Fruit fly (Drosophila melanogaster) whole organism, embryonic: ENCODE measurements around the gene Prosbeta2R2.

Experiments
- ATbp ChIP-seq: fragments of 200-800 bp; sonication (Bioruptor generic); optimal IDR thresholded peaks from 2 replicates; lab custom pipeline; 2017; ENCODE audit warnings: missing biosample characterization, mild to moderate bottlenecking, missing genetic modification characterization, missing genetic modification reagents
- CG10959 ChIP-seq: fragments of 200-800 bp; sonication (Bioruptor generic); IDR thresholded peaks from 2 replicates; pipeline ENCODE4 v1.3.6; 2022; ENCODE audit warnings: missing biosample characterization, missing genetic modification characterization
- CG12744 ChIP-seq: fragments of 200-800 bp; sonication (Bioruptor generic); optimal IDR thresholded peaks from 2 replicates; lab custom pipeline; 2016; ENCODE audit warnings: missing biosample characterization, missing genetic modification characterization
- CG1603 ChIP-seq: fragments of 200-800 bp; sonication (Bioruptor generic); optimal IDR thresholded peaks from 2 replicates; lab custom pipeline; 2019; ENCODE audit warnings: missing biosample characterization, mild to moderate bottlenecking, missing genetic modification characterization, moderate library complexity
- CG16863 ChIP-seq: fragments of 200-800 bp; sonication (Bioruptor generic); optimal IDR thresholded peaks from 3 replicates; lab custom pipeline; 2016; ENCODE audit warnings: missing biosample characterization, missing genetic modification characterization
- CG17186 ChIP-seq: fragments of 200-800 bp; sonication (Bioruptor generic); optimal IDR thresholded peaks from 3 replicates; lab custom pipeline; 2017; ENCODE audit warnings: missing biosample characterization, missing genetic modification reagents, missing genetic modification characterization
- CG17612 ChIP-seq: fragments of 200-800 bp; sonication (Bioruptor generic); IDR thresholded peaks from 2 replicates; pipeline ENCODE4 v1.3.6; 2022; ENCODE audit warnings: missing biosample characterization, missing genetic modification characterization
- CG2116 ChIP-seq: fragments of 200-800 bp; sonication (Bioruptor generic); optimal IDR thresholded peaks from 3 replicates; lab custom pipeline; 2018; ENCODE audit warnings: missing biosample characterization, mild to moderate bottlenecking, missing genetic modification characterization
- CG2202 ChIP-seq: fragments of 200-800 bp; sonication (Bioruptor generic); optimal IDR thresholded peaks from 2 replicates; lab custom pipeline; 2018; ENCODE audit warnings: missing biosample characterization, mild to moderate bottlenecking, missing genetic modification characterization
- CG2712 ChIP-seq: fragments of 200-800 bp; optimal IDR thresholded peaks from 3 replicates; lab custom pipeline; 2019; ENCODE audit warnings: missing biosample characterization, mild to moderate bottlenecking, missing genetic modification characterization, moderate library complexity
- CG3838 ChIP-seq: fragments of 200-800 bp; sonication (Bioruptor generic); optimal IDR thresholded peaks from 3 replicates; lab custom pipeline; 2016; ENCODE audit warnings: missing biosample characterization, missing genetic modification characterization
- CG4617 ChIP-seq: fragments of 200-800 bp; sonication (Bioruptor generic); optimal IDR thresholded peaks from 3 replicates; lab custom pipeline; 2016; ENCODE audit warnings: missing biosample characterization, missing genetic modification characterization, borderline replicate concordance
- CG4854 ChIP-seq: fragments of 200-800 bp; sonication (Bioruptor generic); optimal IDR thresholded peaks from 2 replicates; lab custom pipeline; 2016; ENCODE audit warnings: missing biosample characterization, missing genetic modification characterization, inconsistent platforms
- CG6175 ChIP-seq: fragments of 200-800 bp; sonication (Bioruptor generic); IDR thresholded peaks from 3 replicates; pipeline ENCODE4 v1.3.6; 2022; ENCODE audit warnings: missing biosample characterization, missing genetic modification characterization
- CG6854 ChIP-seq: fragments of 200-800 bp; sonication (Bioruptor generic); optimal IDR thresholded peaks from 3 replicates; lab custom pipeline; 2017; ENCODE audit warnings: missing biosample characterization, mild to moderate bottlenecking, missing genetic modification characterization
- CG8924 ChIP-seq: fragments of 200-800 bp; optimal IDR thresholded peaks from 3 replicates; lab custom pipeline; 2019; ENCODE audit warnings: missing biosample characterization, mild to moderate bottlenecking, missing genetic modification characterization, moderate library complexity
- CG9797 ChIP-seq: fragments of 200-800 bp; sonication (Bioruptor generic); optimal IDR thresholded peaks from 3 replicates; lab custom pipeline; 2018; ENCODE audit warnings: missing biosample characterization, mild to moderate bottlenecking, missing genetic modification characterization
- Dad ChIP-seq: fragments of 200-800 bp; sonication (Bioruptor generic); optimal IDR thresholded peaks from 3 replicates; lab custom pipeline; 2016; ENCODE audit warnings: missing biosample characterization, missing genetic modification characterization
- Dfd ChIP-seq, 2 experiments: fragments of >200 bp; optimal IDR thresholded peaks; 2 replicates each; lab custom pipeline; 2017; ENCODE audit warnings: missing biosample characterization in 2 of 2, missing genetic modification characterization in 2 of 2
- Drgx ChIP-seq: fragments of 200-800 bp; sonication (Bioruptor generic); IDR thresholded peaks from 2 replicates; pipeline ENCODE4 v1.3.6; 2022; ENCODE audit warnings: missing biosample characterization, missing genetic modification characterization
- Ets65A ChIP-seq: fragments of 200-800 bp; sonication (Bioruptor generic); peaks from one replicate; lab custom pipeline; 2016; ENCODE audit warnings: missing biosample characterization, missing genetic modification characterization
- Gsc ChIP-seq: fragments of 200-800 bp; sonication (Bioruptor generic); IDR thresholded peaks from 2 replicates; pipeline ENCODE4 v1.3.6; 2022; ENCODE audit warnings: missing biosample characterization, missing genetic modification characterization
- HLH4C ChIP-seq: fragments of 200-800 bp; sonication (Bioruptor generic); IDR thresholded peaks from 3 replicates; pipeline ENCODE4 v1.3.6; 2022; ENCODE audit warnings: missing biosample characterization, missing genetic modification characterization; ENCODE audit not compliant: partially characterized antibody
- Hand ChIP-seq: fragments of 200-800 bp; sonication (Bioruptor generic); optimal IDR thresholded peaks from 2 replicates; lab custom pipeline; 2017; ENCODE audit warnings: mild to moderate bottlenecking, missing biosample characterization, missing genetic modification reagents, missing genetic modification characterization
- Hmr ChIP-seq: fragments of 200-800 bp; sonication (Bioruptor generic); optimal IDR thresholded peaks from 3 replicates; lab custom pipeline; 2017; ENCODE audit warnings: mild to moderate bottlenecking, missing biosample characterization, missing genetic modification reagents, missing genetic modification characterization
- Hr78 ChIP-seq, 2 experiments: fragments of 200-800 bp in 1 of 2; fragments of >200 bp in 1 of 2; sonication (Bioruptor generic) in 1 of 2; optimal IDR thresholded peaks; 2 replicates each; lab custom pipeline; 2017 to 2019; ENCODE audit warnings: missing biosample characterization in 2 of 2, missing genetic modification characterization in 2 of 2, mild to moderate bottlenecking in 1 of 2, moderate library complexity in 1 of 2
- Med ChIP-seq: fragments of 200-800 bp; sonication (Bioruptor generic); peaks from one replicate; lab custom pipeline; 2016; ENCODE audit warnings: missing biosample characterization, missing genetic modification characterization, mild to moderate bottlenecking, inconsistent platforms, moderate library complexity
- NC2β ChIP-seq: fragments of 200-800 bp; sonication (Bioruptor generic); optimal IDR thresholded peaks from 2 replicates; lab custom pipeline; 2016; ENCODE audit warnings: missing biosample characterization, missing genetic modification characterization
- NK7.1 ChIP-seq: fragments of 200-800 bp; sonication (Bioruptor generic); optimal IDR thresholded peaks from 3 replicates; lab custom pipeline; 2016; ENCODE audit warnings: missing biosample characterization, missing genetic modification characterization
- Rx ChIP-seq: fragments of 200-800 bp; sonication (Bioruptor generic); IDR thresholded peaks from 2 replicates; pipeline ENCODE4 v1.3.6; 2022; ENCODE audit warnings: missing biosample characterization, missing genetic modification characterization
- ac ChIP-seq: fragments of 200-800 bp; sonication (Bioruptor generic); optimal IDR thresholded peaks from 3 replicates; lab custom pipeline; 2017; ENCODE audit warnings: missing biosample characterization, mild to moderate bottlenecking, missing genetic modification characterization
- bsh ChIP-seq, 2 experiments: fragments of 200-800 bp; sonication (Bioruptor generic); optimal IDR thresholded peaks; 2 replicates each; lab custom pipeline; 2017 to 2018; ENCODE audit warnings: mild to moderate bottlenecking in 2 of 2, missing biosample characterization in 2 of 2, missing genetic modification characterization in 2 of 2, moderate library complexity in 1 of 2
- cad ChIP-seq: fragments of >200 bp; optimal IDR thresholded peaks from 2 replicates; lab custom pipeline; 2017; ENCODE audit warnings: missing biosample characterization, missing genetic modification characterization
- chif ChIP-seq, 2 experiments: fragments of 200-800 bp; sonication (Bioruptor generic); optimal IDR thresholded peaks; 3 replicates each; lab custom pipeline; 2016; ENCODE audit warnings: missing biosample characterization in 2 of 2, missing genetic modification characterization in 2 of 2
- ci ChIP-seq: fragments of 200-800 bp; sonication (Bioruptor generic); IDR thresholded peaks from 3 replicates; pipeline ENCODE4 v1.3.6; 2022; ENCODE audit warnings: missing biosample characterization, missing genetic modification characterization
- eve ChIP-seq, 2 experiments: fragments of >200 bp; optimal IDR thresholded peaks; 2 replicates each; lab custom pipeline; 2017; ENCODE audit warnings: missing biosample characterization in 2 of 2, missing genetic modification characterization in 2 of 2
- ftz-f1 ChIP-seq: fragments of 200-800 bp; sonication (Bioruptor generic); optimal IDR thresholded peaks from 2 replicates; lab custom pipeline; 2016; ENCODE audit warnings: missing biosample characterization, missing genetic modification characterization
- lilli ChIP-seq: fragments of 200-800 bp; sonication (Bioruptor generic); optimal IDR thresholded peaks from 3 replicates; lab custom pipeline; 2016; ENCODE audit warnings: missing biosample characterization, missing genetic modification characterization
- nerfin-1 ChIP-seq: fragments of 200-800 bp; sonication (Bioruptor generic); optimal IDR thresholded peaks from 3 replicates; lab custom pipeline; 2019; ENCODE audit warnings: missing biosample characterization, mild to moderate bottlenecking, missing genetic modification characterization, moderate library complexity
- rib ChIP-seq: fragments of 200-800 bp; sonication (Bioruptor generic); IDR thresholded peaks from 2 replicates; pipeline ENCODE4 v1.3.6; 2022; ENCODE audit warnings: missing biosample characterization, missing genetic modification characterization
- sc ChIP-seq, 3 experiments: fragments of >200 bp in 2 of 3; fragments of 200-800 bp in 1 of 3; sonication (Bioruptor generic) in 1 of 3; optimal IDR thresholded peaks; 2 replicates in 2 of 3; 3 replicates in 1 of 3; lab custom pipeline; 2017; ENCODE audit warnings: mild to moderate bottlenecking in 1 of 3, missing biosample characterization in 1 of 3, missing genetic modification characterization in 1 of 3, missing genetic modification reagents in 1 of 3
- sens ChIP-seq: fragments of 200-800 bp; sonication (Bioruptor generic); peaks from one replicate; lab custom pipeline; 2016; ENCODE audit warnings: missing biosample characterization, missing genetic modification characterization
- sens-2 ChIP-seq: fragments of 200-800 bp; sonication (Bioruptor generic); IDR thresholded peaks from 2 replicates; pipeline ENCODE4 v1.3.6; 2022; ENCODE audit warnings: missing biosample characterization, missing genetic modification characterization
- shn ChIP-seq: fragments of 200-800 bp; sonication (Bioruptor generic); optimal IDR thresholded peaks from 3 replicates; lab custom pipeline; 2016; ENCODE audit warnings: missing biosample characterization, missing genetic modification characterization
- sr ChIP-seq: fragments of 200-800 bp; sonication (Bioruptor generic); IDR thresholded peaks from 3 replicates; pipeline ENCODE4 v1.3.6; 2022; ENCODE audit warnings: missing biosample characterization, missing genetic modification characterization
- tna ChIP-seq: fragments of 200-800 bp; sonication (Bioruptor generic); IDR thresholded peaks from 2 replicates; pipeline ENCODE4 v1.3.6; 2022; ENCODE audit warnings: missing biosample characterization, missing genetic modification characterization; ENCODE audit not compliant: partially characterized antibody
- unpg ChIP-seq: fragments of 200-800 bp; sonication (Bioruptor generic); optimal IDR thresholded peaks from 3 replicates; lab custom pipeline; 2018; ENCODE audit warnings: missing biosample characterization, mild to moderate bottlenecking, missing genetic modification characterization, moderate library complexity

The Prosbeta2R2 gene

DNA sequence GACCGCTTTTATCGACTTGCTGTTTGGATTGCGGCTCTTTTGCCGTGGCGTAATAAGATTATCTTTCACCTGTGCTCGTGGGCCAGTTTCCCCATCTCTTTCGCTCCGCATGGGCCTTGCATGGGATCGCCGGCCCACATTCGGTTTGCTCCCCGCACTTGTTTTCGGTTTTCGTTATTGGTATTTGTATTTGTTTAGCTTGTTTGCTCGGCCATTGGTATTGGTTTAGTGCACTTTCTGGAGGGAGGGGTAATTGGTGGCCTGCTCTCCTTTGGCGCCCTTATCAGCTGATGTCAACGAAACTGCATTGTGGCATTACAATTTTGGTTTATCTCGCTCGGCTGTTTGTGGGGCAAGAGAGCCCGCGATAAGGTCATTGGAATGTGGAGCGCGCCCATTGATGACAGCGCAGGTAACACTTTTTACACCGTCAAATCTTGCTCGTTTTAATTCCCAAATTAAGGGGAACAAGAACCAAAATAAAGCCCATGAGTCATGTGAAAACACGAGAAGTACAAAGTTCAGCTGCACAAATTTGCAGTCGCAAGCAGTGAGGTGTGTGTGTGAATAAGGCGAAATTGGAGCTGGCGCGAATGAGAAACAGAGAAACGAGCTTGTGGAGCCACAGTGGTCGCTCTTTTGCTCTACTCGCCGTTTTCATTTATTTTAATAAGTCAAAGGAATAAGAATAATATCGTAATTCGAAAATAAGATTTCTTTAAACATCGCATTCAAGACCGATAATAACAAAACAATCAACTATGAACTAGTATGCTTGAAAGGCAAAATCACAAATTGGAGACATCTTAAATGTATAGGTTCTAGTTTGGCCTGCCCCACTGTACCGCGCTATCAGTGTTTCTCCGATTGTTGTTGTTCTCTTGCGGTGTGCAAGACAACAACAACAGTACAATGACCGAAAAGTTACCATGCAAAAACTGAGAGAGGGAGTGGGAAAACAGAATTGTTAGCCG, 3.7 kb downstream of the Prosbeta2R2 start (continued):
- TF ChIP-seq CG2202 (tag; lab: Kevin White, UChicago) (peak; percentile 100), sens (peak; percentile 100), Med (GFP tag; lab: Kevin White, UChicago) (peak; percentile 99), CG2116 (peak; percentile 94), tna (GFP tag; lab: Robert Waterston, UW) (no peak), CG17612 (peak; percentile 87), sens-2 (GFP tag; lab: Robert Waterston, UW) (peak; percentile 96), lilli (GFP tag; lab: Kevin White, UChicago) (peak; percentile 88), CG10959 (GFP tag; lab: Robert Waterston, UW) (peak; percentile 97), CG1603 (tag; lab: Kevin White, UChicago) (peak; percentile 98), NK7.1 (GFP tag; lab: Kevin White, UChicago) (peak; percentile 99), CG4854 (GFP tag; lab: Kevin White, UChicago) (peak; percentile 98), sc (optimal IDR thresholded peaks at IDR 0.05; lab: Kevin White, UChicago) (no peak), sc (GFP tag; optimal IDR thresholded peaks at IDR 0.05; lab: Kevin White, UChicago) (peak; percentile 100), eve (GFP tag; optimal IDR thresholded peaks at IDR 0.05; lab: Kevin White, UChicago) (peak in 1 of 2 experiments; percentile 25), ftz-f1 (GFP tag; lab: Kevin White, UChicago) (peak; percentile 81), CG2712 (tag; lab: Kevin White, UChicago) (peak; percentile 95), ac (peak; percentile 100), Hmr (peak; percentile 66), HLH4C (no peak; the same call in 2 of the 3 replicates), chif (GFP tag; optimal IDR thresholded peaks at IDR 0.05; lab: Kevin White, UChicago) (peak; percentile 99), nerfin-1 (tag; lab: Kevin White, UChicago) (peak; percentile 97), cad (GFP tag; lab: Kevin White, UChicago) (no peak), Drgx (GFP tag; lab: Robert Waterston, UW) (peak; percentile 90), CG6175 (GFP tag; lab: Robert Waterston, UW) (peak; percentile 67; the same call in 2 of the 3 replicates), unpg (GFP tag; lab: Kevin White, UChicago) (peak; percentile 93), Gsc (no peak; the same call in 1 of the 2 replicates), Ets65A (peak; percentile 92), bsh (GFP tag; optimal IDR thresholded peaks at IDR 0.05; lab: Kevin White, UChicago) (peak; percentile 84 to 99), ci (GFP tag; lab: Robert Waterston, UW) (peak; percentile 100), NC2β (GFP tag; lab: Kevin White, UChicago) (peak; percentile 99), CG17186 (GFP tag; lab: Kevin White, UChicago) (peak; percentile 98), Rx (GFP tag; lab: Robert Waterston, UW) (peak; percentile 93), Hr78 (GFP tag; optimal IDR thresholded peaks at IDR 0.05; lab: Kevin White, UChicago) (peak in 1 of 2 experiments; percentile 93), sr (GFP tag; lab: Robert Waterston, UW) (peak; percentile 98), CG3838 (GFP tag; lab: Kevin White, UChicago) (peak; percentile 98), shn (GFP tag; lab: Kevin White, UChicago) (peak; percentile 98), rib (GFP tag; lab: Robert Waterston, UW) (peak; percentile 84), CG8924 (tag; lab: Kevin White, UChicago) (peak; percentile 95), CG9797 (GFP tag; lab: Kevin White, UChicago) (peak; percentile 77), ATbp (GFP tag; lab: Kevin White, UChicago) (peak; percentile 100), CG4617 (peak; percentile 96), Dfd (GFP tag; optimal IDR thresholded peaks at IDR 0.05; lab: Kevin White, UChicago) (no peak), Dad (GFP tag; lab: Kevin White, UChicago) (peak; percentile 96), CG6854 (GFP tag; lab: Kevin White, UChicago) (peak; percentile 67), Hand (GFP tag; lab: Kevin White, UChicago) (peak; percentile 7), CG12744 (peak; percentile 94), CG16863 (GFP tag; lab: Kevin White, UChicago) (peak; percentile 99)
